Worm (Caenorhabditis elegans) whole organism, L2 larva: ENCODE results near the gene fkb-1.

Source experiments
- C34F6.9 ChIP-seq: fragments of 150-350 bp; optimal IDR thresholded peaks from 2 replicates; lab custom pipeline; 2014; ENCODE audit warnings: missing biosample characterization, missing genetic modification characterization
- F13H6.1 ChIP-seq: sonication (generic microtip); optimal IDR thresholded peaks from 2 replicates; lab custom pipeline; 2016; ENCODE audit warnings: missing genetic modification characterization, missing compliant biosample characterization
- R02D3.7 ChIP-seq: fragments of 150-350 bp; optimal IDR thresholded peaks from 2 replicates; lab custom pipeline; 2014; ENCODE audit warnings: missing biosample characterization, missing genetic modification characterization
- Y55F3AM.14 ChIP-seq: fragments of 200-800 bp; sonication (Bioruptor generic); optimal IDR thresholded peaks from 2 replicates; lab custom pipeline; 2018; ENCODE audit warnings: mild to moderate bottlenecking, missing genetic modification characterization, missing compliant biosample characterization
- ZK546.5 ChIP-seq: sonication (generic microtip); optimal IDR thresholded peaks from 2 replicates; lab custom pipeline; 2017; ENCODE audit warnings: missing biosample characterization, missing genetic modification characterization
- alr-1 ChIP-seq: fragments of 150-350 bp; optimal IDR thresholded peaks from 2 replicates; lab custom pipeline; 2014; ENCODE audit warnings: missing biosample characterization, missing genetic modification characterization
- ama-1 ChIP-seq: fragments of 150-350 bp; optimal IDR thresholded peaks from 2 replicates; lab custom pipeline; 2018; ENCODE audit warnings: inconsistent platforms
- blmp-1 ChIP-seq: sonication (generic microtip); optimal IDR thresholded peaks from 2 replicates; lab custom pipeline; 2017; ENCODE audit warnings: missing genetic modification characterization, mild to moderate bottlenecking, missing compliant biosample characterization, antibody characterized with exemption, moderate library complexity; ENCODE audit not compliant: insufficient read depth
- ceh-16 ChIP-seq: fragments of 150-350 bp; optimal IDR thresholded peaks from 2 replicates; lab custom pipeline; 2014; ENCODE audit warnings: missing biosample characterization, missing genetic modification characterization
- ceh-82 ChIP-seq: fragments of 150-350 bp; optimal IDR thresholded peaks from 2 replicates; lab custom pipeline; 2014; ENCODE audit warnings: missing biosample characterization, missing genetic modification characterization
- crh-2 ChIP-seq: sonication (generic microtip); optimal IDR thresholded peaks from 2 replicates; lab custom pipeline; 2017; ENCODE audit warnings: missing biosample characterization, missing genetic modification characterization
- dmd-4 ChIP-seq: sonication (generic microtip); optimal IDR thresholded peaks from 2 replicates; lab custom pipeline; 2017; ENCODE audit warnings: missing biosample characterization, missing genetic modification characterization
- egl-27 ChIP-seq: sonication (generic microtip); optimal IDR thresholded peaks from 3 replicates; lab custom pipeline; 2017; ENCODE audit warnings: missing biosample characterization, missing genetic modification reagents, missing genetic modification characterization
- elt-1 ChIP-seq: fragments of 150-350 bp; optimal IDR thresholded peaks from 2 replicates; lab custom pipeline; 2014; ENCODE audit warnings: missing biosample characterization, missing genetic modification characterization
- fos-1 ChIP-seq: fragments of 150-350 bp; optimal IDR thresholded peaks from 2 replicates; lab custom pipeline; 2014; ENCODE audit warnings: missing biosample characterization, missing genetic modification characterization
- gmeb-1 ChIP-seq: fragments of 150-350 bp; optimal IDR thresholded peaks from 2 replicates; lab custom pipeline; 2014; ENCODE audit warnings: missing biosample characterization, missing genetic modification characterization
- lin-11 ChIP-seq: fragments of 150-350 bp; sonication (generic microtip); optimal IDR thresholded peaks from 2 replicates; lab custom pipeline; 2014; ENCODE audit warnings: missing biosample characterization, missing genetic modification characterization, inconsistent platforms, mixed read lengths
- lin-13 ChIP-seq: fragments of 150-350 bp; optimal IDR thresholded peaks from 2 replicates; lab custom pipeline; 2014; ENCODE audit warnings: missing biosample characterization, missing genetic modification reagents, missing genetic modification characterization
- lin-39 ChIP-seq: fragments of 150-350 bp; optimal IDR thresholded peaks from 2 replicates; lab custom pipeline; 2014; ENCODE audit warnings: missing biosample characterization, missing genetic modification reagents, missing genetic modification characterization
- lsy-2 ChIP-seq, 2 experiments: fragments of 150-350 bp in 1 of 2; sonication (generic microtip) in 1 of 2; optimal IDR thresholded peaks; 2 replicates each; lab custom pipeline; 2014 to 2017; ENCODE audit warnings: missing biosample characterization in 2 of 2, missing genetic modification characterization in 2 of 2
- mab-5 ChIP-seq: fragments of 150-350 bp; optimal IDR thresholded peaks from 2 replicates; lab custom pipeline; 2014; ENCODE audit warnings: missing biosample characterization, missing genetic modification characterization
- mbf-1 ChIP-seq: sonication (generic microtip); optimal IDR thresholded peaks from 2 replicates; lab custom pipeline; 2017; ENCODE audit warnings: missing biosample characterization, missing genetic modification characterization
- mdl-1 ChIP-seq, 2 experiments: fragments of 150-350 bp in 1 of 2; sonication (generic microtip) in 1 of 2; optimal IDR thresholded peaks; 2 replicates each; lab custom pipeline; 2017; ENCODE audit warnings: missing biosample characterization in 2 of 2, missing genetic modification characterization in 2 of 2
- nhr-12 ChIP-seq: fragments of 150-350 bp; optimal IDR thresholded peaks from 2 replicates; lab custom pipeline; 2014; ENCODE audit warnings: missing biosample characterization, missing genetic modification characterization
- nhr-129 ChIP-seq: fragments of 150-350 bp; optimal IDR thresholded peaks from 2 replicates; lab custom pipeline; 2014; ENCODE audit warnings: missing biosample characterization, missing genetic modification characterization
- nhr-21 ChIP-seq: fragments of 150-350 bp; optimal IDR thresholded peaks from 2 replicates; lab custom pipeline; 2014; ENCODE audit warnings: missing biosample characterization, missing genetic modification characterization
- nhr-23 ChIP-seq: fragments of 150-350 bp; optimal IDR thresholded peaks from 2 replicates; lab custom pipeline; 2014; ENCODE audit warnings: missing biosample characterization, missing genetic modification reagents, missing genetic modification characterization
- nhr-237 ChIP-seq: fragments of 150-350 bp; optimal IDR thresholded peaks from 2 replicates; lab custom pipeline; 2014; ENCODE audit warnings: missing biosample characterization, missing genetic modification characterization
- nhr-25 ChIP-seq: fragments of 150-350 bp; sonication (generic microtip); optimal IDR thresholded peaks from 3 replicates; lab custom pipeline; 2014; ENCODE audit warnings: missing biosample characterization, missing genetic modification characterization
- nhr-6 ChIP-seq: fragments of 150-350 bp; optimal IDR thresholded peaks from 2 replicates; lab custom pipeline; 2014; ENCODE audit warnings: missing biosample characterization, missing genetic modification characterization
- nhr-77 ChIP-seq: fragments of 150-350 bp; optimal IDR thresholded peaks from 2 replicates; lab custom pipeline; 2014; ENCODE audit warnings: missing biosample characterization, missing genetic modification characterization
- peb-1 ChIP-seq: fragments of 150-350 bp; optimal IDR thresholded peaks from 2 replicates; lab custom pipeline; 2014; ENCODE audit warnings: missing biosample characterization, missing genetic modification characterization
- sem-4 ChIP-seq: fragments of 150-350 bp; optimal IDR thresholded peaks from 2 replicates; lab custom pipeline; 2014; ENCODE audit warnings: missing biosample characterization, missing genetic modification reagents, missing genetic modification characterization
- skn-1 ChIP-seq: sonication (generic microtip); optimal IDR thresholded peaks from 2 replicates; lab custom pipeline; 2017; ENCODE audit warnings: missing biosample characterization, missing genetic modification characterization
- sma-3 ChIP-seq: sonication (generic microtip); optimal IDR thresholded peaks from 2 replicates; lab custom pipeline; 2016; ENCODE audit warnings: missing genetic modification reagents, missing genetic modification characterization, missing compliant biosample characterization
- sma-9 ChIP-seq, 2 experiments: fragments of 150-350 bp in 1 of 2; sonication (generic microtip) in 1 of 2; optimal IDR thresholded peaks; 2 replicates each; lab custom pipeline; 2014 to 2016; ENCODE audit warnings: missing genetic modification characterization in 2 of 2, mild to moderate bottlenecking in 1 of 2, missing biosample characterization in 1 of 2, missing compliant biosample characterization in 1 of 2, missing genetic modification reagents in 1 of 2, moderate library complexity in 1 of 2
- snpc-4 ChIP-seq: fragments of 150-350 bp; optimal IDR thresholded peaks from 2 replicates; lab custom pipeline; 2014; ENCODE audit warnings: missing biosample characterization, missing genetic modification characterization
- unc-39 ChIP-seq: fragments of 150-350 bp; optimal IDR thresholded peaks from 2 replicates; lab custom pipeline; 2014; ENCODE audit warnings: missing biosample characterization, missing genetic modification characterization
- unc-55 ChIP-seq: fragments of 150-350 bp; sonication (generic microtip); optimal IDR thresholded peaks from 3 replicates; lab custom pipeline; 2014; ENCODE audit warnings: missing biosample characterization, missing genetic modification reagents, missing genetic modification characterization
- unc-62 ChIP-seq: fragments of 150-350 bp; optimal IDR thresholded peaks from 2 replicates; lab custom pipeline; 2014; ENCODE audit warnings: missing biosample characterization, missing genetic modification reagents, missing genetic modification characterization
- zag-1 ChIP-seq: fragments of 150-350 bp; optimal IDR thresholded peaks from 2 replicates; lab custom pipeline; 2014; ENCODE audit warnings: missing biosample characterization, missing genetic modification characterization
- ztf-1 ChIP-seq: fragments of 200-800 bp; sonication (Bioruptor generic); conservative IDR thresholded peaks from 2 replicates; pipeline ENCODE4 v1.3.6; 2022; ENCODE audit warnings: missing genetic modification characterization, missing compliant biosample characterization
- ztf-11 ChIP-seq: sonication (generic microtip); optimal IDR thresholded peaks from 2 replicates; lab custom pipeline; 2017; ENCODE audit warnings: missing biosample characterization, missing genetic modification characterization
- ztf-4 ChIP-seq: fragments of 150-350 bp; optimal IDR thresholded peaks from 2 replicates; lab custom pipeline; 2014; ENCODE audit warnings: missing biosample characterization, missing genetic modification characterization

Gene fkb-1

DNA sequence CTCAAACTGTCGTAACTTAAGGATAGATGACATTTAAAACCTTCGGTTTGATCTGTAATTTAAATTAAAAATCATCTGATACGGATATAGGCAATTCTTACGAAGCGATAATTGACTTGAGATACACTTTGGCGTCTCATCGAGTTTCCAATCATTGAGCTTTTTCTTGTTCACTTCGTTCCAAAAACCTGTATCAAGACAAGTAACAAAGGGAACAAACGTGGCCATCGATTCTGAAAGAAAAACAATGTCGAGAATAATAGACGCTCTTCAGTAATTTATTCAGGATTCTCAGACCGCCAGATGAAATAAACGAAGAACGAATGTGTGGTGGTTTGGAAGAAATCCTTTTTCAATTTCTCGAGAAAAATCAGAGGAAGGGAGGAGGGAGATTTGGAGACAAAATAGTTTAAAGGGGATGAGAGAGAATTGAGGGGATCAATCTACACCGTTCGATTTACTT is 44.5 kb downstream of the fkb-1 start, which contains the start of gene atg-7:
atg-7 (minus strand) TSS at position 233 of the 463 bp plus-strand sequence.
- no peak for TF ChIP-seq skn-1 (tag; lab: Kevin White, UChicago)
- no peak for TF ChIP-seq ceh-16 (tag; lab: Kevin White, UChicago)
- no peak for TF ChIP-seq unc-55 (GFP tag; lab: Kevin White, UChicago)
- no peak for TF ChIP-seq sem-4
- TF ChIP-seq nhr-129 (tag; lab: Kevin White, UChicago) = peak; percentile 7
- TF ChIP-seq fos-1 (tag; lab: Kevin White, UChicago) = no peak
- peak; percentile 18 for TF ChIP-seq nhr-25 (tag; lab: Kevin White, UChicago)
- no peak for TF ChIP-seq elt-1 (tag; lab: Kevin White, UChicago)
- TF ChIP-seq ama-1 (lab: Kevin White, UChicago) = peak; percentile 64
- no peak for TF ChIP-seq ceh-82 (tag; lab: Kevin White, UChicago)
- TF ChIP-seq nhr-21 (tag; lab: Kevin White, UChicago) = no peak
- TF ChIP-seq lin-13 (GFP tag; lab: Kevin White, UChicago) = peak; percentile 20
- TF ChIP-seq egl-27 = no peak
- no peak for TF ChIP-seq mdl-1 (tag; optimal IDR thresholded peaks at IDR 0.05; lab: Kevin White, UChicago)
- no peak for TF ChIP-seq alr-1 (tag; lab: Kevin White, UChicago)
- TF ChIP-seq ztf-11 (tag; lab: Kevin White, UChicago) = no peak
- no peak for TF ChIP-seq ztf-1 (GFP tag; lab: Robert Waterston, UW)
- no peak for TF ChIP-seq C34F6.9 (tag; lab: Kevin White, UChicago)
- TF ChIP-seq mbf-1 (tag; lab: Kevin White, UChicago) = no peak
- no peak for TF ChIP-seq nhr-237 (tag; lab: Kevin White, UChicago)
- TF ChIP-seq peb-1 (tag; lab: Kevin White, UChicago) = no peak
- no peak for TF ChIP-seq nhr-6 (tag; lab: Kevin White, UChicago)
- no peak for TF ChIP-seq nhr-77 (tag; lab: Kevin White, UChicago)
- TF ChIP-seq nhr-12 (tag; lab: Kevin White, UChicago) = no peak
- TF ChIP-seq ZK546.5 = no peak
- TF ChIP-seq lsy-2 (tag; optimal IDR thresholded peaks at IDR 0.05; lab: Kevin White, UChicago) = peak in 1 of 2 experiments; percentile 36
- TF ChIP-seq unc-62 (GFP tag; lab: Kevin White, UChicago) = no peak
- no peak for TF ChIP-seq crh-2 (tag; lab: Kevin White, UChicago)
- TF ChIP-seq lin-39 (tag; lab: Kevin White, UChicago) = no peak
- no peak for TF ChIP-seq unc-39 (tag; lab: Kevin White, UChicago)
- no peak for TF ChIP-seq gmeb-1 (tag; lab: Kevin White, UChicago)
- TF ChIP-seq zag-1 = no peak
- no peak for TF ChIP-seq mab-5 (tag; lab: Kevin White, UChicago)
- TF ChIP-seq ztf-4 = peak; percentile 41
- no peak for TF ChIP-seq nhr-23 (tag; lab: Kevin White, UChicago)
- peak; percentile 21 for TF ChIP-seq Y55F3AM.14 (GFP tag; lab: Kevin White, UChicago)
- TF ChIP-seq snpc-4 = no peak
- no peak for TF ChIP-seq blmp-1 (tag; lab: Kevin White, UChicago)
- TF ChIP-seq lin-11 = no peak
- no peak for TF ChIP-seq F13H6.1
- TF ChIP-seq sma-3 = no peak
- TF ChIP-seq R02D3.7 (tag; lab: Kevin White, UChicago) = no peak
- no peak for TF ChIP-seq sma-9 (GFP tag; optimal IDR thresholded peaks at IDR 0.05; lab: Kevin White, UChicago)
- no peak for TF ChIP-seq sma-9 (tag; optimal IDR thresholded peaks at IDR 0.05; lab: Kevin White, UChicago)
- no peak for TF ChIP-seq dmd-4 (tag; lab: Kevin White, UChicago)

DNA sequence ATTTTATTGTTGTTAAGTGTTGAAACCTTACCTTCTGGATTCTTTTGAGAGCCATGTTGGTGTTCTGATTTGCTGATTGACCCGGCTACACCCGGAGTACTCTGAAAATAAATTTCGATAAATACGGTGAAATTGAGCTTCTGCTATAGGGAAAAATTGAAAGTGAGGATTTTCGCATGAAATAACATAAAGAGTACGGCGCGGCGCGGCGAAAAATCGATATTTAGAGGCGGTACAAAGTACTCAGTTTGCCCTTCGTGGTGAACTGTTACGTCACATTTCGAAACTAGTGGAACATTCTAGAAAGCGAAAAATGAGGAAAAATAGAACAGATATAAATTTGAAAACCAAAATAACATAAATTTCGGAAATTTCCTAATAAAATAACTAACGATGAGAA is 45.8 kb downstream of the fkb-1 start, which contains the start of gene let-70:
let-70 (minus strand) TSS at position 101 of the 400 bp plus-strand sequence.
- TF ChIP-seq nhr-129 (tag; lab: Kevin White, UChicago) (peak; percentile 12), ceh-16 (tag; lab: Kevin White, UChicago) (no peak), snpc-4 (no peak), nhr-25 (tag; lab: Kevin White, UChicago) (no peak), nhr-77 (tag; lab: Kevin White, UChicago) (no peak)
